Worm (Caenorhabditis elegans) whole organism, L1 larva: Measurements from ENCODE around the gene del-2.

Experiments used
- C16A3.4 ChIP-seq: fragments of 150-350 bp; optimal IDR thresholded peaks from 2 replicates; lab custom pipeline; 2014; ENCODE audit warnings: missing biosample characterization, missing genetic modification characterization
- C34B4.2 ChIP-seq: sonication (generic microtip); optimal IDR thresholded peaks from 2 replicates; lab custom pipeline; 2017; ENCODE audit warnings: mild to moderate bottlenecking, missing genetic modification characterization, missing compliant biosample characterization
- F16B12.6 ChIP-seq: fragments of 150-350 bp; optimal IDR thresholded peaks from 2 replicates; lab custom pipeline; 2014; ENCODE audit warnings: missing biosample characterization, missing genetic modification characterization
- Y116A8C.19 ChIP-seq: sonication (generic microtip); optimal IDR thresholded peaks from 2 replicates; lab custom pipeline; 2016; ENCODE audit warnings: missing compliant biosample characterization, missing genetic modification characterization, borderline replicate concordance
- blmp-1 ChIP-seq: fragments of 150-350 bp; optimal IDR thresholded peaks from 2 replicates; lab custom pipeline; 2014; ENCODE audit warnings: missing biosample characterization, missing genetic modification characterization
- ceh-82 ChIP-seq, 3 experiments: fragments of 150-350 bp in 1 of 3; sonication (generic microtip) in 2 of 3; optimal IDR thresholded peaks; 2 replicates each; lab custom pipeline; 2014 to 2017; ENCODE audit warnings: missing biosample characterization in 3 of 3, missing genetic modification characterization in 3 of 3
- ceh-88 ChIP-seq: fragments of 200-800 bp; sonication (Bioruptor generic); IDR thresholded peaks from 2 replicates; pipeline ENCODE4 v1.3.6; 2022; ENCODE audit warnings: missing genetic modification characterization, missing compliant biosample characterization
- ces-1 ChIP-seq: fragments of 150-350 bp; optimal IDR thresholded peaks from 2 replicates; lab custom pipeline; 2014; ENCODE audit warnings: missing biosample characterization, missing genetic modification reagents, missing genetic modification characterization
- efl-1 ChIP-seq, 4 experiments: fragments of 150-350 bp; optimal IDR thresholded peaks in 3 of 4; peaks in 1 of 4; 1 replicate in 1 of 4; 2 replicates in 3 of 4; lab custom pipeline; 2014; ENCODE audit warnings: missing biosample characterization in 2 of 4, missing genetic modification characterization in 2 of 4, missing genetic modification reagents in 2 of 4
- elt-2 ChIP-seq: sonication (generic microtip); optimal IDR thresholded peaks from 2 replicates; lab custom pipeline; 2016; ENCODE audit warnings: missing genetic modification characterization, mild to moderate bottlenecking, inconsistent platforms, missing compliant biosample characterization, missing genetic modification reagents
- elt-3 ChIP-seq, 6 experiments: fragments of 150-350 bp in 1 of 6; sonication (generic microtip); optimal IDR thresholded peaks; 2 replicates each; lab custom pipeline; 2017 to 2018; ENCODE audit warnings: missing biosample characterization in 6 of 6, missing genetic modification characterization in 6 of 6, inconsistent platforms in 1 of 6
- ets-5 ChIP-seq: fragments of 200-800 bp; sonication (Bioruptor generic); IDR thresholded peaks from 2 replicates; pipeline ENCODE4 v1.3.6; 2022; ENCODE audit warnings: missing genetic modification characterization, missing compliant biosample characterization
- fkh-10 ChIP-seq: sonication (generic microtip); optimal IDR thresholded peaks from 2 replicates; lab custom pipeline; 2017; ENCODE audit warnings: missing biosample characterization, missing genetic modification reagents, missing genetic modification characterization
- fkh-8 ChIP-seq: sonication (generic microtip); optimal IDR thresholded peaks from 2 replicates; lab custom pipeline; 2016; ENCODE audit warnings: mild to moderate bottlenecking, missing genetic modification characterization, missing compliant biosample characterization
- fos-1 ChIP-seq: fragments of 150-350 bp; optimal IDR thresholded peaks from 2 replicates; lab custom pipeline; 2014; ENCODE audit warnings: missing biosample characterization, missing genetic modification characterization
- irx-1 ChIP-seq: sonication (generic microtip); optimal IDR thresholded peaks from 2 replicates; lab custom pipeline; 2016; ENCODE audit warnings: missing genetic modification characterization, missing compliant biosample characterization
- lin-35 ChIP-seq, 2 experiments: fragments of 150-350 bp; optimal IDR thresholded peaks; 2 replicates each; lab custom pipeline; 2014; ENCODE audit warnings: missing biosample characterization in 2 of 2, missing genetic modification characterization in 2 of 2, missing genetic modification reagents in 2 of 2
- lir-3 ChIP-seq: sonication (generic microtip); optimal IDR thresholded peaks from 2 replicates; lab custom pipeline; 2016; ENCODE audit warnings: mild to moderate bottlenecking, missing genetic modification characterization, moderate library complexity, missing compliant biosample characterization; ENCODE audit not compliant: poor library complexity
- lsy-2 ChIP-seq, 2 experiments: fragments of 150-350 bp; optimal IDR thresholded peaks; 2 replicates each; lab custom pipeline; 2014; ENCODE audit warnings: missing biosample characterization in 2 of 2, missing genetic modification characterization in 2 of 2
- mep-1 ChIP-seq: fragments of 150-350 bp; optimal IDR thresholded peaks from 2 replicates; lab custom pipeline; 2014; ENCODE audit warnings: missing biosample characterization, missing genetic modification characterization
- nhr-11 ChIP-seq: fragments of 150-350 bp; optimal IDR thresholded peaks from 2 replicates; lab custom pipeline; 2014; ENCODE audit warnings: missing biosample characterization, missing genetic modification characterization
- nhr-12 ChIP-seq: sonication (generic microtip); optimal IDR thresholded peaks from 2 replicates; lab custom pipeline; 2017; ENCODE audit warnings: missing biosample characterization, missing genetic modification characterization
- nhr-19 ChIP-seq: fragments of 200-800 bp; sonication (Bioruptor generic); conservative IDR thresholded peaks from 2 replicates; pipeline ENCODE4 v1.3.6; 2022; ENCODE audit warnings: missing genetic modification characterization, missing compliant biosample characterization
- nhr-20 ChIP-seq: sonication (generic microtip); optimal IDR thresholded peaks from 2 replicates; lab custom pipeline; 2016; ENCODE audit warnings: mild to moderate bottlenecking, missing genetic modification characterization, missing compliant biosample characterization
- nhr-77 ChIP-seq: fragments of 150-350 bp; optimal IDR thresholded peaks from 2 replicates; lab custom pipeline; 2014; ENCODE audit warnings: missing biosample characterization, missing genetic modification characterization
- nhr-85 ChIP-seq: sonication (generic microtip); peaks from one replicate; lab custom pipeline; 2016; ENCODE audit warnings: missing genetic modification characterization, inconsistent platforms, missing compliant biosample characterization
- pag-3 ChIP-seq: sonication (generic microtip); optimal IDR thresholded peaks from 2 replicates; lab custom pipeline; 2017; ENCODE audit warnings: missing genetic modification characterization, mild to moderate bottlenecking, missing compliant biosample characterization, antibody characterized with exemption, borderline replicate concordance; ENCODE audit not compliant: insufficient read depth
- pax-3 ChIP-seq: fragments of 200-800 bp; sonication (Bioruptor generic); optimal IDR thresholded peaks from 2 replicates; lab custom pipeline; 2018; ENCODE audit warnings: mild to moderate bottlenecking, missing genetic modification characterization, moderate library complexity, missing compliant biosample characterization
- snu-23 ChIP-seq: sonication (generic microtip); optimal IDR thresholded peaks from 2 replicates; lab custom pipeline; 2016; ENCODE audit warnings: missing genetic modification characterization, missing compliant biosample characterization
- sup-37 ChIP-seq: fragments of 200-800 bp; sonication (Bioruptor generic); optimal IDR thresholded peaks from 2 replicates; lab custom pipeline; 2018; ENCODE audit warnings: mild to moderate bottlenecking, missing genetic modification characterization, missing compliant biosample characterization
- tbx-2 ChIP-seq: sonication (generic microtip); optimal IDR thresholded peaks from 2 replicates; lab custom pipeline; 2016; ENCODE audit warnings: missing genetic modification characterization, missing compliant biosample characterization
- tlp-1 ChIP-seq: fragments of 150-350 bp; optimal IDR thresholded peaks from 2 replicates; lab custom pipeline; 2014; ENCODE audit warnings: missing biosample characterization, missing genetic modification characterization
- zag-1 ChIP-seq: fragments of 150-350 bp; optimal IDR thresholded peaks from 2 replicates; lab custom pipeline; 2014; ENCODE audit warnings: missing biosample characterization, missing genetic modification characterization

The del-2 gene

ce11 chrIV:9614060-9614459 lies 27.8 kb downstream of the del-2 start:
- TF ChIP-seq blmp-1 (tag; lab: Kevin White, UChicago) (peak; percentile 3), pax-3 (no peak)

- TF ChIP-seq fos-1 (tag; lab: Kevin White, UChicago): no peak
- TF ChIP-seq efl-1 (optimal IDR thresholded peaks at IDR 0.05; lab: Kevin White, UChicago): no peak
- peak in 1 of 2 experiments; percentile 49 for TF ChIP-seq efl-1 (GFP tag; optimal IDR thresholded peaks at IDR 0.05 in 1 of 2; lab: Kevin White, UChicago)
- TF ChIP-seq fkh-10 (GFP tag; lab: Kevin White, UChicago): no peak
- TF ChIP-seq lin-35 (GFP tag; optimal IDR thresholded peaks at IDR 0.05; lab: Kevin White, UChicago): no peak
- TF ChIP-seq zag-1: no peak
- TF ChIP-seq fkh-8: no peak
- no peak for TF ChIP-seq C16A3.4 (tag; lab: Kevin White, UChicago)
These were observed 28.7 kb downstream of the del-2 start for ce11 chrIV:9613072-9613590.

ce11 chrIV:9610923-9611322 lies 30.9 kb downstream of the del-2 start:
- TF ChIP-seq ces-1 (GFP tag; lab: Kevin White, UChicago) (no peak), ceh-82 (tag; optimal IDR thresholded peaks at IDR 0.05; lab: Kevin White, UChicago) (no peak), nhr-20 (tag; lab: Kevin White, UChicago) (no peak), irx-1 (tag; lab: Kevin White, UChicago) (no peak), tlp-1 (tag; lab: Kevin White, UChicago) (no peak), elt-3 (tag; optimal IDR thresholded peaks at IDR 0.05; lab: Kevin White, UChicago) (no peak), pag-3 (no peak), Y116A8C.19 (tag; lab: Kevin White, UChicago) (no peak), nhr-12 (tag; lab: Kevin White, UChicago) (no peak), nhr-19 (GFP tag; lab: Robert Waterston, UW) (no peak)

ce11 chrIV:9609095-9609494 lies 32.7 kb downstream of the del-2 start:
- TF ChIP-seq nhr-85 (tag; lab: Kevin White, UChicago) (peak; percentile 62), tbx-2 (no peak), blmp-1 (tag; lab: Kevin White, UChicago) (peak; percentile 45), F16B12.6 (no peak)

ce11 chrIV:9607945-9608344 lies 33.9 kb downstream of the del-2 start:
- TF ChIP-seq fkh-10 (GFP tag; lab: Kevin White, UChicago): no peak
- no peak for TF ChIP-seq nhr-77
- TF ChIP-seq lsy-2 (tag; optimal IDR thresholded peaks at IDR 0.05; lab: Kevin White, UChicago): no peak
- TF ChIP-seq ets-5 (GFP tag; lab: Robert Waterston, UW): no peak
- TF ChIP-seq snu-23 (GFP tag; lab: Kevin White, UChicago): no peak
- TF ChIP-seq ceh-88 (GFP tag; lab: Robert Waterston, UW): no peak
- no peak for TF ChIP-seq sup-37
- TF ChIP-seq elt-2 (tag; lab: Kevin White, UChicago): no peak
- no peak for TF ChIP-seq tlp-1 (tag; lab: Kevin White, UChicago)

- TF ChIP-seq lir-3 (tag; lab: Kevin White, UChicago) (no peak), efl-1 (optimal IDR thresholded peaks at IDR 0.05; lab: Kevin White, UChicago) (no peak), efl-1 (GFP tag; optimal IDR thresholded peaks at IDR 0.05 in 1 of 2; lab: Kevin White, UChicago) (peak in 1 of 2 experiments; percentile 18), nhr-11 (tag; lab: Kevin White, UChicago) (no peak), C34B4.2 (tag; lab: Kevin White, UChicago) (no peak), mep-1 (tag; lab: Kevin White, UChicago) (no peak)
These were observed 40.2 kb downstream of the del-2 start, which contains the start of gene aat-1 for ce11 chrIV:9601595-9601994. Gene aat-1, minus strand, starts transcription at chrIV:9601695.
